Fruit fly (Drosophila melanogaster) whole organism, embryonic: Measurements from ENCODE around the gene janB.

Experiments used
- CG10147 ChIP-seq: fragments of 200-800 bp; sonication (Bioruptor generic); optimal IDR thresholded peaks from 2 replicates; lab custom pipeline; 2019; ENCODE audit warnings: missing biosample characterization, mild to moderate bottlenecking, missing genetic modification characterization, moderate library complexity
- CG10366 ChIP-seq: fragments of 200-800 bp; sonication (Bioruptor generic); IDR thresholded peaks from 2 replicates; pipeline ENCODE4 v1.3.6; 2022; ENCODE audit warnings: missing biosample characterization, missing genetic modification characterization
- CG11085 ChIP-seq: fragments of 200-800 bp; sonication (Bioruptor generic); IDR thresholded peaks from 2 replicates; pipeline ENCODE4 v1.3.6; 2022; ENCODE audit warnings: missing biosample characterization, missing genetic modification characterization
- CG11504 ChIP-seq: fragments of 200-800 bp; sonication (Bioruptor generic); optimal IDR thresholded peaks from 3 replicates; lab custom pipeline; 2019; ENCODE audit warnings: missing biosample characterization, mild to moderate bottlenecking, missing genetic modification characterization, moderate library complexity
- CG12219 ChIP-seq: fragments of 200-800 bp; sonication (Bioruptor generic); optimal IDR thresholded peaks from 3 replicates; lab custom pipeline; 2018; ENCODE audit warnings: missing biosample characterization, mild to moderate bottlenecking, missing genetic modification characterization
- CG12769 ChIP-seq: fragments of 200-800 bp; sonication (Bioruptor generic); optimal IDR thresholded peaks from 2 replicates; lab custom pipeline; 2019; ENCODE audit warnings: missing biosample characterization, mild to moderate bottlenecking, missing genetic modification characterization, moderate library complexity
- CG13296 ChIP-seq: fragments of 200-800 bp; sonication (Bioruptor generic); optimal IDR thresholded peaks from 3 replicates; lab custom pipeline; 2018; ENCODE audit warnings: missing biosample characterization, mild to moderate bottlenecking, missing genetic modification characterization
- CG13775 ChIP-seq: fragments of 200-800 bp; sonication (Bioruptor generic); optimal IDR thresholded peaks from 3 replicates; lab custom pipeline; 2017; ENCODE audit warnings: missing biosample characterization, mild to moderate bottlenecking, missing genetic modification characterization
- CG14860 ChIP-seq: fragments of 200-800 bp; sonication (Bioruptor generic); IDR thresholded peaks from 3 replicates; pipeline ENCODE4 v1.3.6; 2022; ENCODE audit warnings: missing biosample characterization, missing genetic modification characterization; ENCODE audit not compliant: partially characterized antibody
- CG16779 ChIP-seq: fragments of 200-800 bp; sonication (Bioruptor generic); IDR thresholded peaks from 2 replicates; pipeline ENCODE4 v1.3.6; 2022; ENCODE audit warnings: missing biosample characterization, missing genetic modification characterization
- CG17359 ChIP-seq: fragments of 200-800 bp; sonication (Bioruptor generic); optimal IDR thresholded peaks from 3 replicates; lab custom pipeline; 2018; ENCODE audit warnings: missing biosample characterization, mild to moderate bottlenecking, missing genetic modification characterization, moderate library complexity
- CG18476 ChIP-seq: fragments of 200-800 bp; sonication (Bioruptor generic); optimal IDR thresholded peaks from 2 replicates; lab custom pipeline; 2016; ENCODE audit warnings: missing biosample characterization, mild to moderate bottlenecking, missing genetic modification characterization
- CG18599 ChIP-seq: fragments of 200-800 bp; sonication (Bioruptor generic); optimal IDR thresholded peaks from 3 replicates; lab custom pipeline; 2017; ENCODE audit warnings: missing biosample characterization, missing genetic modification characterization, mild to moderate bottlenecking, moderate library complexity, missing genetic modification reagents
- CG2199 ChIP-seq: fragments of 200-800 bp; sonication (Bioruptor generic); IDR thresholded peaks from 3 replicates; pipeline ENCODE4 v1.3.6; 2022; ENCODE audit warnings: missing biosample characterization, missing genetic modification characterization
- CG2202 ChIP-seq: fragments of 200-800 bp; sonication (Bioruptor generic); optimal IDR thresholded peaks from 2 replicates; lab custom pipeline; 2018; ENCODE audit warnings: missing biosample characterization, mild to moderate bottlenecking, missing genetic modification characterization
- CG34422 ChIP-seq: fragments of 200-800 bp; sonication (Bioruptor generic); IDR thresholded peaks from 3 replicates; pipeline ENCODE4 v1.3.6; 2022; ENCODE audit warnings: missing biosample characterization, missing genetic modification characterization
- CG4404 ChIP-seq: fragments of 200-800 bp; sonication (Bioruptor generic); IDR thresholded peaks from 2 replicates; pipeline ENCODE4 v1.3.6; 2022; ENCODE audit warnings: missing biosample characterization, missing genetic modification characterization
- CG6854 ChIP-seq: fragments of 200-800 bp; sonication (Bioruptor generic); optimal IDR thresholded peaks from 3 replicates; lab custom pipeline; 2017; ENCODE audit warnings: missing biosample characterization, mild to moderate bottlenecking, missing genetic modification characterization
- CG7372 ChIP-seq: fragments of 200-800 bp; sonication (Bioruptor generic); IDR thresholded peaks from 2 replicates; pipeline ENCODE4 v1.3.6; 2022; ENCODE audit warnings: missing biosample characterization, missing genetic modification characterization
- CG7963 ChIP-seq: fragments of 200-800 bp; sonication (Bioruptor generic); IDR thresholded peaks from 3 replicates; pipeline ENCODE4 v1.3.6; 2022; ENCODE audit warnings: missing biosample characterization, missing genetic modification characterization; ENCODE audit not compliant: partially characterized antibody
- CG7987 ChIP-seq: fragments of 200-800 bp; sonication (Bioruptor generic); optimal IDR thresholded peaks from 2 replicates; lab custom pipeline; 2018; ENCODE audit warnings: missing biosample characterization, mild to moderate bottlenecking, missing genetic modification characterization, moderate library complexity
- CG9817 ChIP-seq: fragments of 200-800 bp; sonication (Bioruptor generic); optimal IDR thresholded peaks from 2 replicates; lab custom pipeline; 2018; ENCODE audit warnings: missing biosample characterization, mild to moderate bottlenecking, missing genetic modification characterization, moderate library complexity
- CTCF ChIP-seq: fragments of 200-800 bp; sonication (Bioruptor generic); optimal IDR thresholded peaks from 2 replicates; lab custom pipeline; 2017; ENCODE audit warnings: missing biosample characterization, mild to moderate bottlenecking, missing genetic modification characterization, moderate library complexity
- Deaf1 ChIP-seq: fragments of 200-800 bp; optimal IDR thresholded peaks from 3 replicates; lab custom pipeline; 2019; ENCODE audit warnings: missing biosample characterization, mild to moderate bottlenecking, missing genetic modification characterization, moderate library complexity
- Gug ChIP-seq: fragments of 200-800 bp; sonication (Bioruptor generic); IDR thresholded peaks from 4 replicates; pipeline ENCODE4 v1.3.6; 2022; ENCODE audit warnings: missing biosample characterization, missing genetic modification characterization
- H2.0 ChIP-seq: fragments of 200-800 bp; sonication (Bioruptor generic); IDR thresholded peaks from 2 replicates; pipeline ENCODE4 v1.3.6; 2022; ENCODE audit warnings: missing biosample characterization, missing genetic modification characterization
- Hand ChIP-seq: fragments of 200-800 bp; sonication (Bioruptor generic); optimal IDR thresholded peaks from 2 replicates; lab custom pipeline; 2017; ENCODE audit warnings: mild to moderate bottlenecking, missing biosample characterization, missing genetic modification reagents, missing genetic modification characterization
- Hr78 ChIP-seq, 2 experiments: fragments of 200-800 bp in 1 of 2; fragments of >200 bp in 1 of 2; sonication (Bioruptor generic) in 1 of 2; optimal IDR thresholded peaks; 2 replicates each; lab custom pipeline; 2017 to 2019; ENCODE audit warnings: missing biosample characterization in 2 of 2, missing genetic modification characterization in 2 of 2, mild to moderate bottlenecking in 1 of 2, moderate library complexity in 1 of 2
- Kr ChIP-seq: fragments of 200-800 bp; sonication (Bioruptor generic); optimal IDR thresholded peaks from 2 replicates; lab custom pipeline; 2017; ENCODE audit warnings: missing biosample characterization, mild to moderate bottlenecking, missing genetic modification characterization
- Max ChIP-seq: fragments of 200-800 bp; sonication (Bioruptor generic); optimal IDR thresholded peaks from 2 replicates; lab custom pipeline; 2016; ENCODE audit warnings: missing biosample characterization, mild to moderate bottlenecking, missing genetic modification characterization
- NC2β ChIP-seq: fragments of 200-800 bp; sonication (Bioruptor generic); optimal IDR thresholded peaks from 2 replicates; lab custom pipeline; 2016; ENCODE audit warnings: missing biosample characterization, missing genetic modification characterization
- Opbp ChIP-seq: fragments of 200-800 bp; sonication (Bioruptor generic); IDR thresholded peaks from 3 replicates; pipeline ENCODE4 v1.3.6; 2022; ENCODE audit warnings: missing biosample characterization, missing genetic modification characterization; ENCODE audit not compliant: partially characterized antibody
- Scr ChIP-seq: fragments of 200-800 bp; sonication (Bioruptor generic); IDR thresholded peaks from 2 replicates; pipeline ENCODE4 v1.3.6; 2022; ENCODE audit warnings: missing biosample characterization, missing genetic modification characterization; ENCODE audit not compliant: partially characterized antibody
- Sin3A ChIP-seq: fragments of >200 bp; optimal IDR thresholded peaks from 2 replicates; lab custom pipeline; 2018
- crp ChIP-seq, 2 experiments: fragments of 200-800 bp; sonication (Bioruptor generic); optimal IDR thresholded peaks; 2 replicates in 1 of 2; 3 replicates in 1 of 2; lab custom pipeline; 2017; ENCODE audit warnings: missing biosample characterization in 2 of 2, missing genetic modification characterization in 2 of 2, mild to moderate bottlenecking in 1 of 2, moderate library complexity in 1 of 2
- da ChIP-seq: fragments of 200-800 bp; sonication (Bioruptor generic); optimal IDR thresholded peaks from 2 replicates; lab custom pipeline; 2016; ENCODE audit warnings: missing biosample characterization, missing genetic modification characterization
- en ChIP-seq: fragments of 200-800 bp; sonication (Bioruptor generic); optimal IDR thresholded peaks from 2 replicates; lab custom pipeline; 2016; ENCODE audit warnings: missing biosample characterization, missing genetic modification characterization
- fd102C ChIP-seq: fragments of 200-800 bp; sonication (Bioruptor generic); optimal IDR thresholded peaks from 2 replicates; lab custom pipeline; 2018; ENCODE audit warnings: missing biosample characterization, mild to moderate bottlenecking, missing genetic modification characterization, moderate library complexity
- fru ChIP-seq: fragments of >200 bp; optimal IDR thresholded peaks from 2 replicates; lab custom pipeline; 2017
- hbn ChIP-seq: fragments of 200-800 bp; sonication (Bioruptor generic); IDR thresholded peaks from 2 replicates; pipeline ENCODE4 v1.3.6; 2022; ENCODE audit warnings: missing biosample characterization, missing genetic modification characterization; ENCODE audit not compliant: partially characterized antibody
- lbe ChIP-seq: fragments of 200-800 bp; sonication (Bioruptor generic); optimal IDR thresholded peaks from 2 replicates; lab custom pipeline; 2016; ENCODE audit warnings: missing biosample characterization, mild to moderate bottlenecking, missing genetic modification characterization
- lilli ChIP-seq: fragments of 200-800 bp; sonication (Bioruptor generic); optimal IDR thresholded peaks from 3 replicates; lab custom pipeline; 2016; ENCODE audit warnings: missing biosample characterization, missing genetic modification characterization
- nerfin-2 ChIP-seq: fragments of 200-800 bp; sonication (Bioruptor generic); IDR thresholded peaks from 2 replicates; pipeline ENCODE4 v1.3.6; 2022; ENCODE audit warnings: missing biosample characterization, missing genetic modification characterization; ENCODE audit not compliant: partially characterized antibody
- oc ChIP-seq: fragments of 200-800 bp; sonication (Bioruptor generic); optimal IDR thresholded peaks from 2 replicates; lab custom pipeline; 2018; ENCODE audit warnings: missing biosample characterization, mild to moderate bottlenecking, missing genetic modification characterization, moderate library complexity
- psq ChIP-seq: fragments of 200-800 bp; sonication (Bioruptor generic); optimal IDR thresholded peaks from 2 replicates; lab custom pipeline; 2017; ENCODE audit warnings: missing biosample characterization, missing genetic modification characterization
- ro ChIP-seq: fragments of 200-800 bp; sonication (Bioruptor generic); IDR thresholded peaks from 2 replicates; pipeline ENCODE4 v1.3.6; 2022; ENCODE audit warnings: missing biosample characterization, missing genetic modification characterization
- sd ChIP-seq: fragments of 200-800 bp; sonication (Bioruptor generic); optimal IDR thresholded peaks from 3 replicates; lab custom pipeline; 2018; ENCODE audit warnings: missing biosample characterization, mild to moderate bottlenecking, missing genetic modification characterization, moderate library complexity
- zfh1 ChIP-seq: fragments of 200-800 bp; sonication (Bioruptor generic); IDR thresholded peaks from 3 replicates; pipeline ENCODE4 v1.3.6; 2022; ENCODE audit warnings: missing biosample characterization, missing genetic modification characterization

The janB gene

dm6 chr3R:30046029-30047001 is 7.8 kb upstream of the janB start, which contains the start of the genes RpL32 and CG7943 (continued):
- TF ChIP-seq en (peak; percentile 90), CG11085 (GFP tag; lab: Robert Waterston, UW) (peak; percentile 93), CG12219 (GFP tag; lab: Kevin White, UChicago) (peak; percentile 77), CG18476 (GFP tag; lab: Kevin White, UChicago) (peak; percentile 94), CG12769 (tag; lab: Kevin White, UChicago) (peak; percentile 82), CG6854 (peak; percentile 93), NC2β (GFP tag; lab: Kevin White, UChicago) (peak; percentile 98), Deaf1 (tag; lab: Kevin White, UChicago) (peak; percentile 71), fru (lab: Kevin White, UChicago) (no peak), oc (tag; lab: Kevin White, UChicago) (peak; percentile 81), Kr (GFP tag; lab: Kevin White, UChicago) (peak; percentile 20), CG10366 (GFP tag; lab: Robert Waterston, UW) (peak; percentile 93), ro (peak; percentile 87), CG13296 (GFP tag; lab: Kevin White, UChicago) (peak; percentile 97), crp (GFP tag; optimal IDR thresholded peaks at IDR 0.05; lab: Kevin White, UChicago) (peak; percentile 35 to 91), zfh1 (peak; percentile 96), CG7372 (peak; percentile 94), CG17359 (tag; lab: Kevin White, UChicago) (peak; percentile 93), Sin3A (peak; percentile 98), Scr (GFP tag; lab: Robert Waterston, UW) (peak; percentile 100), CG2202 (peak; percentile 76), CG14860 (GFP tag; lab: Robert Waterston, UW) (peak; percentile 100), CG18599 (GFP tag; lab: Kevin White, UChicago) (peak; percentile 96), CG7963 (GFP tag; lab: Robert Waterston, UW) (peak; percentile 100), CTCF (GFP tag; lab: Kevin White, UChicago) (peak; percentile 67), CG10147 (GFP tag; lab: Kevin White, UChicago) (peak; percentile 90), Hr78 (GFP tag; optimal IDR thresholded peaks at IDR 0.05; lab: Kevin White, UChicago) (no peak), psq (GFP tag; lab: Kevin White, UChicago) (peak; percentile 62), Opbp (peak; percentile 100), H2.0 (GFP tag; lab: Robert Waterston, UW) (peak; percentile 83), CG16779 (GFP tag; lab: Robert Waterston, UW) (peak; percentile 87), CG34422 (peak; percentile 97), CG9817 (peak; percentile 93), CG4404 (GFP tag; lab: Robert Waterston, UW) (peak; percentile 93), Max (GFP tag; lab: Kevin White, UChicago) (peak; percentile 97), sd (tag; lab: Kevin White, UChicago) (peak; percentile 74), nerfin-2 (GFP tag; lab: Robert Waterston, UW) (peak; percentile 100), CG2199 (peak; percentile 79; the same call in 2 of the 3 replicates), lilli (GFP tag; lab: Kevin White, UChicago) (peak; percentile 93), CG7987 (GFP tag; lab: Kevin White, UChicago) (peak; percentile 98), fd102C (peak; percentile 81), CG13775 (GFP tag; lab: Kevin White, UChicago) (peak; percentile 98), Hand (GFP tag; lab: Kevin White, UChicago) (peak; percentile 70), Gug (GFP tag; lab: Robert Waterston, UW) (peak; percentile 97), lbe (GFP tag; lab: Kevin White, UChicago) (peak; percentile 95), CG11504 (tag; lab: Kevin White, UChicago) (peak; percentile 90), da (GFP tag; lab: Kevin White, UChicago) (peak; percentile 81), hbn (peak; percentile 100)
